Worm (Caenorhabditis elegans) whole organism, early embryonic: ENCODE measurements around the gene wht-5.

ENCODE experiments used
- aly-1 ChIP-seq: sonication (generic microtip); optimal IDR thresholded peaks from 2 replicates; lab custom pipeline; 2016; ENCODE audit warnings: missing genetic modification characterization, missing compliant biosample characterization
- ama-1 ChIP-seq: fragments of 150-350 bp; optimal IDR thresholded peaks from 2 replicates; lab custom pipeline; 2014
- ceh-13 ChIP-seq: fragments of 200-800 bp; sonication (Bioruptor generic); optimal IDR thresholded peaks from 2 replicates; lab custom pipeline; 2018; ENCODE audit warnings: mild to moderate bottlenecking, missing genetic modification characterization, missing compliant biosample characterization
- ets-7 ChIP-seq: sonication (generic microtip); optimal IDR thresholded peaks from 2 replicates; lab custom pipeline; 2016; ENCODE audit warnings: missing genotype, missing genetic modification characterization, missing compliant biosample characterization
- flt-1 ChIP-seq: fragments of 200-800 bp; sonication (Bioruptor generic); IDR thresholded peaks from 2 replicates; pipeline ENCODE4 v1.3.6; 2022; ENCODE audit warnings: missing genetic modification characterization, missing compliant biosample characterization
- hmbx-1 ChIP-seq: sonication (generic microtip); optimal IDR thresholded peaks from 2 replicates; lab custom pipeline; 2016; ENCODE audit warnings: mild to moderate bottlenecking, missing genetic modification characterization, missing compliant biosample characterization
- hmg-4 ChIP-seq: fragments of 200-800 bp; sonication (Bioruptor generic); optimal IDR thresholded peaks from 2 replicates; lab custom pipeline; 2018; ENCODE audit warnings: mild to moderate bottlenecking, missing genetic modification characterization, missing compliant biosample characterization
- hnd-1 ChIP-seq: sonication (generic microtip); optimal IDR thresholded peaks from 2 replicates; lab custom pipeline; 2016; ENCODE audit warnings: missing genetic modification characterization, missing compliant biosample characterization
- scrt-1 ChIP-seq: fragments of 200-800 bp; sonication (Bioruptor generic); IDR thresholded peaks from 2 replicates; pipeline ENCODE4 v1.3.6; 2022; ENCODE audit warnings: missing genetic modification characterization, missing compliant biosample characterization
- sea-1 ChIP-seq: fragments of 200-800 bp; sonication (Bioruptor generic); conservative IDR thresholded peaks from 2 replicates; pipeline ENCODE4 v1.3.6; 2022; ENCODE audit warnings: missing genetic modification characterization, missing compliant biosample characterization

ce11 chrIV:12349639-12350038 lies 12.3 kb downstream of the wht-5 start, which contains the start of gene best-22:
- no peak for TF ChIP-seq ceh-13 (GFP tag; lab: Kevin White, UChicago)
- no peak for TF ChIP-seq ama-1 (lab: Kevin White, UChicago)
- no peak for TF ChIP-seq hnd-1 (tag; lab: Kevin White, UChicago)
- TF ChIP-seq sea-1: no peak
- no peak for TF ChIP-seq hmbx-1 (tag; lab: Kevin White, UChicago)
- no peak for TF ChIP-seq flt-1
- TF ChIP-seq aly-1 (tag; lab: Kevin White, UChicago): no peak
- TF ChIP-seq hmg-4 (GFP tag; lab: Kevin White, UChicago): no peak
- no peak for TF ChIP-seq scrt-1
- no peak for TF ChIP-seq ets-7 (tag; lab: Kevin White, UChicago)
